ENCODE assay signal across 1 fruit fly cellular context in the genomic region with DNA sequence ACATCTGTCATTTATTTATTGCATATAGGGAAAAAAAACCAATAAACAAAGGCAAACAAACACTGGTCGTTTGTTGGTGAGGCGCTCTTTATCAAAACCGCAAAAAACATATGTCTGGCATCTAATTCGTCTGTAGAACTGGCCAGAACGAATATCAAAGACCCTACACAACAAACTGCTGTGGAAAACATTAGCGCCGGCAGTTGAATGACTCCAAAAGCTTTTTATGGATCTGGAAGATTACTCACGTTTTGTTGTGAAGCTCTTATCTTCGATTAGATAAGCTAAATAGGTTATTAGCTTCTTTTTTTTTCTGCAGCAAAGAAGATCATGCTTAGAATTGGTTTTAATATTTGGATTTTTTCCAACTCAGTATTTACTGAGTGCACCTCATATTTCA.
TF ChIP-seq lines count a peak whose summit lies in the region.

No protein-coding gene starts in this region.

TF ChIP-seq in whole organism, embryonic, 481 proteins besides CTCF, POLR2A, EP300 and RAD21 (continued from another document):
- no peak for TF ChIP-seq Blimp-1 (GFP tag; optimal IDR thresholded peaks at IDR 0.05; lab: Kevin White, UChicago)
- no peak for TF ChIP-seq CG9215 (GFP tag; IDR thresholded peaks at IDR 0.05; lab: Robert Waterston, UW)
- no peak for TF ChIP-seq hkb (optimal IDR thresholded peaks at IDR 0.05; lab: Kevin White, UChicago)
- TF ChIP-seq hkb (GFP tag; IDR thresholded peaks at IDR 0.05; lab: Robert Waterston, UW) = peak; percentile 32; the same call in 1 of the 2 replicates
- no peak for TF ChIP-seq CG31224 (GFP tag; IDR thresholded peaks at IDR 0.05; lab: Robert Waterston, UW)
- no peak for TF ChIP-seq NK7.1 (GFP tag; optimal IDR thresholded peaks at IDR 0.05; lab: Kevin White, UChicago)
- no peak for TF ChIP-seq ham (GFP tag; IDR thresholded peaks at IDR 0.05; lab: Robert Waterston, UW)
- no peak for TF ChIP-seq repo (GFP tag; optimal IDR thresholded peaks at IDR 0.05; lab: Kevin White, UChicago)
- TF ChIP-seq CG2678 (tag; optimal IDR thresholded peaks at IDR 0.05; lab: Kevin White, UChicago) = no peak
- TF ChIP-seq insv (GFP tag; optimal IDR thresholded peaks at IDR 0.05; lab: Kevin White, UChicago) = no peak
- TF ChIP-seq Hr51 (GFP tag; optimal IDR thresholded peaks at IDR 0.05; lab: Kevin White, UChicago) = no peak
- no peak for TF ChIP-seq unpg (GFP tag; optimal IDR thresholded peaks at IDR 0.05; lab: Kevin White, UChicago)
- TF ChIP-seq Dp (GFP tag; optimal IDR thresholded peaks at IDR 0.05; lab: Kevin White, UChicago) = no peak
- TF ChIP-seq eyg (GFP tag; optimal IDR thresholded peaks at IDR 0.05; lab: Kevin White, UChicago) = no peak
- no peak for TF ChIP-seq Mrtf (GFP tag; IDR thresholded peaks at IDR 0.05; lab: Robert Waterston, UW)
- no peak for TF ChIP-seq CG3726 (GFP tag; IDR thresholded peaks at IDR 0.05; lab: Robert Waterston, UW)
- TF ChIP-seq pzg (GFP tag; optimal IDR thresholded peaks at IDR 0.05; lab: Kevin White, UChicago) = no peak
- no peak for TF ChIP-seq HLH3B (GFP tag; IDR thresholded peaks at IDR 0.05; lab: Robert Waterston, UW)
- TF ChIP-seq dpn (GFP tag; optimal IDR thresholded peaks at IDR 0.05; lab: Kevin White, UChicago) = peak; percentile 19 to 24
- TF ChIP-seq Aef1 (GFP tag; IDR thresholded peaks at IDR 0.05; lab: Robert Waterston, UW) = no peak
- TF ChIP-seq Xbp1 (GFP tag; optimal IDR thresholded peaks at IDR 0.05; lab: Kevin White, UChicago) = peak; percentile 33
- TF ChIP-seq dmrt99B (tag; optimal IDR thresholded peaks at IDR 0.05; lab: Kevin White, UChicago) = no peak
- no peak for TF ChIP-seq wek (GFP tag; optimal IDR thresholded peaks at IDR 0.05; lab: Kevin White, UChicago)
- TF ChIP-seq Chrac-16 (GFP tag; optimal IDR thresholded peaks at IDR 0.05; lab: Kevin White, UChicago) = no peak
- peak; percentile 0 for TF ChIP-seq disco-r (GFP tag; optimal IDR thresholded peaks at IDR 0.05; lab: Kevin White, UChicago)
- TF ChIP-seq Scr (GFP tag; IDR thresholded peaks at IDR 0.05; lab: Robert Waterston, UW; ENCODE audit: partially characterized antibody) = no peak
- no peak for TF ChIP-seq Fer1 (GFP tag; optimal IDR thresholded peaks at IDR 0.05; lab: Kevin White, UChicago)
- no peak for TF ChIP-seq CG1647 (GFP tag; optimal IDR thresholded peaks at IDR 0.05; lab: Kevin White, UChicago)
- peak; percentile 1 for TF ChIP-seq slou (GFP tag; optimal IDR thresholded peaks at IDR 0.05; lab: Kevin White, UChicago)
- 0 out of 3 replicates have a peak, but pooled peaks have one; percentile 31 for TF ChIP-seq CG11695 (GFP tag; IDR thresholded peaks at IDR 0.05; lab: Robert Waterston, UW)
- no peak for TF ChIP-seq CG15011 (GFP tag; optimal IDR thresholded peaks at IDR 0.05; lab: Kevin White, UChicago)
- TF ChIP-seq Atf-2 (GFP tag; optimal IDR thresholded peaks at IDR 0.05; lab: Kevin White, UChicago) = no peak
- TF ChIP-seq CoRest (tag; optimal IDR thresholded peaks at IDR 0.05; lab: Kevin White, UChicago) = no peak
- peak; percentile 49 for TF ChIP-seq zfh2 (GFP tag; optimal IDR thresholded peaks at IDR 0.05; lab: Kevin White, UChicago)
- no peak for TF ChIP-seq CG17385 (GFP tag; optimal IDR thresholded peaks at IDR 0.05; lab: Kevin White, UChicago)
- TF ChIP-seq Dll (GFP tag; IDR thresholded peaks at IDR 0.05; lab: Robert Waterston, UW; ENCODE audit: partially characterized antibody) = no peak
- no peak for TF ChIP-seq schlank (tag; optimal IDR thresholded peaks at IDR 0.05; lab: Kevin White, UChicago)
- TF ChIP-seq CG2202 (tag; optimal IDR thresholded peaks at IDR 0.05; lab: Kevin White, UChicago) = no peak
- TF ChIP-seq CG34376 (GFP tag; optimal IDR thresholded peaks at IDR 0.05; lab: Kevin White, UChicago) = no peak
- TF ChIP-seq hth (optimal IDR thresholded peaks at IDR 0.05; lab: Kevin White, UChicago) = no peak
- no peak for TF ChIP-seq bbx (GFP tag; IDR thresholded peaks at IDR 0.05; lab: Robert Waterston, UW; ENCODE audit: partially characterized antibody)
- no peak for TF ChIP-seq CG17829 (tag; optimal IDR thresholded peaks at IDR 0.05; lab: Kevin White, UChicago)
- TF ChIP-seq sna (GFP tag; IDR thresholded peaks at IDR 0.05; lab: Robert Waterston, UW; ENCODE audit: partially characterized antibody) = no peak
- peak; percentile 20; the same call in 1 of the 2 replicates for TF ChIP-seq E2f2 (GFP tag; IDR thresholded peaks at IDR 0.05; lab: Robert Waterston, UW)
- no peak for TF ChIP-seq tx (GFP tag; optimal IDR thresholded peaks at IDR 0.05; lab: Kevin White, UChicago)
- no peak for TF ChIP-seq CG8290 (GFP tag; optimal IDR thresholded peaks at IDR 0.05; lab: Kevin White, UChicago)
- no peak for TF ChIP-seq CG8290 (tag; optimal IDR thresholded peaks at IDR 0.05; lab: Kevin White, UChicago)
- peak; percentile 7 for TF ChIP-seq kay (GFP tag; optimal IDR thresholded peaks at IDR 0.05; lab: Kevin White, UChicago)
- no peak for TF ChIP-seq ems (GFP tag; optimal IDR thresholded peaks at IDR 0.05; lab: Kevin White, UChicago)
- TF ChIP-seq CG1832 (GFP tag; optimal IDR thresholded peaks at IDR 0.05; lab: Kevin White, UChicago) = no peak
- no peak; the same call in 1 of the 2 replicates for TF ChIP-seq CG32532 (GFP tag; IDR thresholded peaks at IDR 0.05; lab: Robert Waterston, UW)
- TF ChIP-seq CG17328 (GFP tag; IDR thresholded peaks at IDR 0.05; lab: Robert Waterston, UW) = no peak
- TF ChIP-seq tap (tag; optimal IDR thresholded peaks at IDR 0.05; lab: Kevin White, UChicago) = no peak
- no peak for TF ChIP-seq CG7928 (GFP tag; optimal IDR thresholded peaks at IDR 0.05; lab: Kevin White, UChicago)
- TF ChIP-seq grn (GFP tag; optimal IDR thresholded peaks at IDR 0.05; lab: Kevin White, UChicago) = peak; percentile 15
- no peak for TF ChIP-seq CG6683 (GFP tag; optimal IDR thresholded peaks at IDR 0.05; lab: Kevin White, UChicago)
- TF ChIP-seq HmgD (GFP tag; optimal IDR thresholded peaks at IDR 0.05; lab: Kevin White, UChicago) = no peak
- TF ChIP-seq Sry-δ (GFP tag; optimal IDR thresholded peaks at IDR 0.05; lab: Kevin White, UChicago) = no peak
- TF ChIP-seq CG13424 (tag; optimal IDR thresholded peaks at IDR 0.05; lab: Kevin White, UChicago) = no peak
- no peak for TF ChIP-seq lola (GFP tag; optimal IDR thresholded peaks at IDR 0.05; lab: Kevin White, UChicago)
- TF ChIP-seq Rx (GFP tag; IDR thresholded peaks at IDR 0.05; lab: Robert Waterston, UW) = no peak
- no peak for TF ChIP-seq CG14050 (GFP tag; IDR thresholded peaks at IDR 0.05; lab: Robert Waterston, UW)
- TF ChIP-seq vfl (GFP tag; optimal IDR thresholded peaks at IDR 0.05; lab: Kevin White, UChicago) = no peak
- no peak for TF ChIP-seq Gsc (GFP tag; IDR thresholded peaks at IDR 0.05; lab: Robert Waterston, UW)
- no peak for TF ChIP-seq dmrt11E (tag; optimal IDR thresholded peaks at IDR 0.05; lab: Kevin White, UChicago)
- no peak for TF ChIP-seq mam (GFP tag; optimal IDR thresholded peaks at IDR 0.05; lab: Kevin White, UChicago)
- no peak for TF ChIP-seq CG7357 (GFP tag; IDR thresholded peaks at IDR 0.05; lab: Robert Waterston, UW)
- TF ChIP-seq CG9932 (GFP tag; IDR thresholded peaks at IDR 0.05; lab: Robert Waterston, UW) = peak; percentile 23; the same call in 1 of the 2 replicates
- TF ChIP-seq chm (GFP tag; IDR thresholded peaks at IDR 0.05; lab: Robert Waterston, UW) = no peak
- TF ChIP-seq YL-1 (GFP tag; optimal IDR thresholded peaks at IDR 0.05; lab: Kevin White, UChicago) = no peak
- TF ChIP-seq CG11456 (GFP tag; IDR thresholded peaks at IDR 0.05; lab: Robert Waterston, UW) = no peak
- TF ChIP-seq sr (GFP tag; IDR thresholded peaks at IDR 0.05; lab: Robert Waterston, UW) = no peak
- TF ChIP-seq CG4404 (GFP tag; IDR thresholded peaks at IDR 0.05; lab: Robert Waterston, UW) = no peak
- TF ChIP-seq CG8944 (GFP tag; optimal IDR thresholded peaks at IDR 0.05; lab: Kevin White, UChicago) = no peak
- no peak for TF ChIP-seq CG14965 (GFP tag; optimal IDR thresholded peaks at IDR 0.05; lab: Kevin White, UChicago; ENCODE audit: borderline replicate concordance)
- TF ChIP-seq CG2875 (GFP tag; optimal IDR thresholded peaks at IDR 0.05; lab: Kevin White, UChicago) = no peak
- TF ChIP-seq Antp (GFP tag; optimal IDR thresholded peaks at IDR 0.05; lab: Kevin White, UChicago) = peak; percentile 8
- TF ChIP-seq HLH54F (GFP tag; optimal IDR thresholded peaks at IDR 0.05; lab: Kevin White, UChicago) = peak; percentile 23
- no peak for TF ChIP-seq CG12071 (GFP tag; optimal IDR thresholded peaks at IDR 0.05; lab: Kevin White, UChicago)
- TF ChIP-seq az2 (GFP tag; optimal IDR thresholded peaks at IDR 0.05; lab: Kevin White, UChicago) = no peak
- no peak for TF ChIP-seq CG18011 (GFP tag; optimal IDR thresholded peaks at IDR 0.05; lab: Kevin White, UChicago)
- peak; percentile 7 for TF ChIP-seq CG12155 (GFP tag; optimal IDR thresholded peaks at IDR 0.05; lab: Kevin White, UChicago)
- no peak for TF ChIP-seq CG11398 (GFP tag; optimal IDR thresholded peaks at IDR 0.05; lab: Kevin White, UChicago)
- no peak for TF ChIP-seq Dek (tag; optimal IDR thresholded peaks at IDR 0.05; lab: Kevin White, UChicago)
- TF ChIP-seq Sin3A (optimal IDR thresholded peaks at IDR 0.05; lab: Kevin White, UChicago) = no peak
- TF ChIP-seq Lpt (GFP tag; optimal IDR thresholded peaks at IDR 0.05; lab: Kevin White, UChicago) = no peak
- no peak for TF ChIP-seq ERR (GFP tag; optimal IDR thresholded peaks at IDR 0.05; lab: Kevin White, UChicago)
- no peak for TF ChIP-seq CG9876 (GFP tag; optimal IDR thresholded peaks at IDR 0.05; lab: Kevin White, UChicago)
- TF ChIP-seq dati (GFP tag; IDR thresholded peaks at IDR 0.05; lab: Robert Waterston, UW) = no peak
- TF ChIP-seq CG10462 (GFP tag; optimal IDR thresholded peaks at IDR 0.05; lab: Kevin White, UChicago) = no peak
- TF ChIP-seq CG4820 (GFP tag; optimal IDR thresholded peaks at IDR 0.05; lab: Kevin White, UChicago) = peak; percentile 5
- TF ChIP-seq CG1792 (GFP tag; optimal IDR thresholded peaks at IDR 0.05; lab: Kevin White, UChicago) = peak; percentile 46
- TF ChIP-seq CG1024 (GFP tag; IDR thresholded peaks at IDR 0.05; lab: Robert Waterston, UW) = no peak
- no peak for TF ChIP-seq ken (GFP tag; IDR thresholded peaks at IDR 0.05; lab: Robert Waterston, UW)
- TF ChIP-seq cwo (GFP tag; optimal IDR thresholded peaks at IDR 0.05; lab: Kevin White, UChicago) = peak; percentile 69
- TF ChIP-seq CG15479 (GFP tag; optimal IDR thresholded peaks at IDR 0.05; lab: Kevin White, UChicago) = no peak
- no peak for TF ChIP-seq CG6175 (GFP tag; IDR thresholded peaks at IDR 0.05; lab: Robert Waterston, UW)
- TF ChIP-seq h (optimal IDR thresholded peaks at IDR 0.05; lab: Kevin White, UChicago) = no peak
- no peak for TF ChIP-seq CG14860 (GFP tag; IDR thresholded peaks at IDR 0.05; lab: Robert Waterston, UW; ENCODE audit: partially characterized antibody)
- TF ChIP-seq CG4282 (GFP tag; optimal IDR thresholded peaks at IDR 0.05; lab: Kevin White, UChicago) = no peak
- TF ChIP-seq CG6765 (GFP tag; optimal IDR thresholded peaks at IDR 0.05; lab: Kevin White, UChicago) = no peak
- TF ChIP-seq CG9797 (GFP tag; optimal IDR thresholded peaks at IDR 0.05; lab: Kevin White, UChicago) = no peak
- TF ChIP-seq Hr78 (GFP tag; optimal IDR thresholded peaks at IDR 0.05; lab: Kevin White, UChicago) = no peak
- TF ChIP-seq NC2α (GFP tag; optimal IDR thresholded peaks at IDR 0.05; lab: Kevin White, UChicago) = no peak
- TF ChIP-seq slbo (GFP tag; IDR thresholded peaks at IDR 0.05; lab: Robert Waterston, UW) = peak; percentile 59
- TF ChIP-seq lilli (GFP tag; optimal IDR thresholded peaks at IDR 0.05; lab: Kevin White, UChicago) = peak; percentile 36
- TF ChIP-seq mirr (GFP tag; optimal IDR thresholded peaks at IDR 0.05; lab: Kevin White, UChicago) = peak; percentile 32
- TF ChIP-seq org-1 (GFP tag; optimal IDR thresholded peaks at IDR 0.05; lab: Kevin White, UChicago) = no peak
- no peak for TF ChIP-seq CG16863 (GFP tag; optimal IDR thresholded peaks at IDR 0.05; lab: Kevin White, UChicago)
- TF ChIP-seq Elba2 (GFP tag; optimal IDR thresholded peaks at IDR 0.05; lab: Kevin White, UChicago) = no peak
- TF ChIP-seq CG3281 (GFP tag; optimal IDR thresholded peaks at IDR 0.05; lab: Kevin White, UChicago) = peak; percentile 49
- no peak for TF ChIP-seq Hr3 (GFP tag; optimal IDR thresholded peaks at IDR 0.05; lab: Kevin White, UChicago)
- TF ChIP-seq fd102C (GFP tag; optimal IDR thresholded peaks at IDR 0.05; lab: Kevin White, UChicago) = no peak
